Worm (Caenorhabditis elegans) whole organism, mixed stage, embryonic: ENCODE measurements around the gene rpc-11.

ENCODE experiments used
- cnd-1 ChIP-seq: fragments of 200-800 bp; sonication (Bioruptor generic); optimal IDR thresholded peaks from 2 replicates; lab custom pipeline; 2018; ENCODE audit warnings: mild to moderate bottlenecking, missing genetic modification characterization, missing compliant biosample characterization
- elt-3 ChIP-seq: fragments of 150-350 bp; optimal IDR thresholded peaks from 2 replicates; lab custom pipeline; 2014; ENCODE audit warnings: missing biosample characterization, missing genetic modification characterization
- flh-1 ChIP-seq: fragments of 200-800 bp; sonication (Bioruptor generic); optimal IDR thresholded peaks from 2 replicates; lab custom pipeline; 2018; ENCODE audit warnings: mild to moderate bottlenecking, missing genetic modification characterization, moderate library complexity, missing compliant biosample characterization
- ham-2 ChIP-seq: fragments of 200-800 bp; sonication (Bioruptor generic); optimal IDR thresholded peaks from 2 replicates; lab custom pipeline; 2018; ENCODE audit warnings: mild to moderate bottlenecking, missing genetic modification characterization, missing compliant biosample characterization
- hlh-1 ChIP-seq: fragments of 150-350 bp; optimal IDR thresholded peaks from 2 replicates; lab custom pipeline; 2014; ENCODE audit warnings: missing biosample characterization, missing genetic modification reagents, missing genetic modification characterization
- lsy-2 ChIP-seq: fragments of 150-350 bp; optimal IDR thresholded peaks from 2 replicates; lab custom pipeline; 2014; ENCODE audit warnings: missing biosample characterization, missing genetic modification characterization
- nhr-237 ChIP-seq: fragments of 150-350 bp; optimal IDR thresholded peaks from 2 replicates; lab custom pipeline; 2014; ENCODE audit warnings: missing biosample characterization, missing genetic modification characterization
- nhr-76 ChIP-seq: sonication (generic microtip); optimal IDR thresholded peaks from 2 replicates; lab custom pipeline; 2017; ENCODE audit warnings: missing biosample characterization, missing genetic modification characterization
- pha-4 ChIP-seq: fragments of 150-350 bp; optimal IDR thresholded peaks from 2 replicates; lab custom pipeline; 2018; ENCODE audit warnings: missing biosample characterization, missing genetic modification reagents, missing genetic modification characterization
- unc-39 ChIP-seq: fragments of 150-350 bp; optimal IDR thresholded peaks from 2 replicates; lab custom pipeline; 2014; ENCODE audit warnings: missing biosample characterization, missing genetic modification characterization
- unc-62 ChIP-seq: fragments of 150-350 bp; optimal IDR thresholded peaks from 2 replicates; lab custom pipeline; 2014; ENCODE audit warnings: missing biosample characterization, missing genetic modification reagents, missing genetic modification characterization
- zip-8 ChIP-seq: fragments of 150-350 bp; optimal IDR thresholded peaks from 2 replicates; lab custom pipeline; 2014; ENCODE audit warnings: missing biosample characterization, missing genetic modification characterization
- ztf-11 ChIP-seq: fragments of 150-350 bp; optimal IDR thresholded peaks from 2 replicates; lab custom pipeline; 2014; ENCODE audit warnings: missing biosample characterization, missing genetic modification characterization

- no peak for TF ChIP-seq pha-4 (tag; lab: Kevin White, UChicago)
- peak; percentile 67 for TF ChIP-seq flh-1 (GFP tag; lab: Kevin White, UChicago)
- TF ChIP-seq unc-39, result no peak
- no peak for TF ChIP-seq unc-62
- TF ChIP-seq hlh-1, result no peak
- no peak for TF ChIP-seq nhr-237 (tag; lab: Kevin White, UChicago)
- TF ChIP-seq nhr-76 (tag; lab: Kevin White, UChicago), result no peak
- TF ChIP-seq elt-3 (tag; lab: Kevin White, UChicago), result no peak
- TF ChIP-seq zip-8, result no peak
- no peak for TF ChIP-seq lsy-2 (tag; lab: Kevin White, UChicago)
- peak; percentile 81 for TF ChIP-seq cnd-1 (tag; lab: Kevin White, UChicago)
- TF ChIP-seq ham-2 (GFP tag; lab: Kevin White, UChicago), result peak; percentile 31
- TF ChIP-seq ztf-11 (tag; lab: Kevin White, UChicago), result no peak
These were observed 21.8 kb downstream of the rpc-11 start for ce11 chrIV:1388079-1388478.
